Worm (Caenorhabditis elegans): ENCODE data around the gene usp-33.

ce11 chrX:15619273-15619672 is 28.1 kb downstream of the usp-33 start:
- TF ChIP-seq egl-27 (tag; optimal IDR thresholded peaks at IDR 0.05) (no peak), lin-39 (tag; optimal IDR thresholded peaks at IDR 0.05) (no peak), fos-1 (tag; optimal IDR thresholded peaks at IDR 0.05) (peak; percentile 32), ama-1 (optimal IDR thresholded peaks at IDR 0.05) (no peak), nhr-77 (tag; optimal IDR thresholded peaks at IDR 0.05) (no peak), mab-5 (tag; optimal IDR thresholded peaks at IDR 0.05) (no peak), aly-2 (tag; optimal IDR thresholded peaks at IDR 0.05) (no peak)
